Fruit fly (Drosophila melanogaster) whole organism, embryonic: ENCODE data around the gene Tom40.
A peak's percentile ranks its signal among the peaks of the same experiment; 100 is the strongest.

Experiments
- Bdp1 ChIP-seq: fragments of 200-800 bp; sonication (Bioruptor generic); optimal IDR thresholded peaks from 3 replicates; lab custom pipeline; 2016; ENCODE audit warnings: missing biosample characterization, missing genetic modification characterization
- CG10366 ChIP-seq: fragments of 200-800 bp; sonication (Bioruptor generic); IDR thresholded peaks from 2 replicates; pipeline ENCODE4 v1.3.6; 2022; ENCODE audit warnings: missing biosample characterization, missing genetic modification characterization
- CG11723 ChIP-seq: fragments of 200-800 bp; sonication (Bioruptor generic); optimal IDR thresholded peaks from 2 replicates; lab custom pipeline; 2017; ENCODE audit warnings: missing biosample characterization, mild to moderate bottlenecking, missing genetic modification characterization
- CG14014 ChIP-seq: fragments of 200-800 bp; sonication (Bioruptor generic); IDR thresholded peaks from 2 replicates; pipeline ENCODE4 v1.3.6; 2022; ENCODE audit warnings: missing biosample characterization, missing genetic modification characterization
- CG1529 ChIP-seq: fragments of 200-800 bp; sonication (Bioruptor generic); optimal IDR thresholded peaks from 3 replicates; lab custom pipeline; 2018; ENCODE audit warnings: missing biosample characterization, missing genetic modification characterization
- CG30020 ChIP-seq: fragments of 200-800 bp; optimal IDR thresholded peaks from 2 replicates; lab custom pipeline; 2019; ENCODE audit warnings: missing biosample characterization, mild to moderate bottlenecking, missing genetic modification characterization, moderate library complexity
- CG31388 ChIP-seq: fragments of 200-800 bp; sonication (Bioruptor generic); optimal IDR thresholded peaks from 2 replicates; lab custom pipeline; 2016; ENCODE audit warnings: missing biosample characterization, missing genetic modification characterization
- CG32767 ChIP-seq: fragments of 200-800 bp; sonication (Bioruptor generic); IDR thresholded peaks from 2 replicates; pipeline ENCODE4 v1.3.6; 2022; ENCODE audit warnings: missing biosample characterization, missing genetic modification characterization
- CG33557 ChIP-seq: fragments of 200-800 bp; sonication (Bioruptor generic); optimal IDR thresholded peaks from 2 replicates; lab custom pipeline; 2019; ENCODE audit warnings: missing biosample characterization, mild to moderate bottlenecking, missing genetic modification characterization, moderate library complexity
- CG3726 ChIP-seq: fragments of 200-800 bp; sonication (Bioruptor generic); IDR thresholded peaks from 3 replicates; pipeline ENCODE4, ENCODE4 v1.3.6; 2022; ENCODE audit warnings: missing biosample characterization, missing genetic modification characterization
- CG4360 ChIP-seq: fragments of 200-800 bp; sonication (Bioruptor generic); IDR thresholded peaks from 2 replicates; pipeline ENCODE4 v1.3.6; 2022; ENCODE audit warnings: missing biosample characterization, missing genetic modification characterization
- CG6254 ChIP-seq: fragments of 200-800 bp; sonication (Bioruptor generic); optimal IDR thresholded peaks from 3 replicates; lab custom pipeline; 2017; ENCODE audit warnings: mild to moderate bottlenecking, missing biosample characterization, missing genetic modification reagents, missing genetic modification characterization
- CG6272 ChIP-seq: fragments of 200-800 bp; sonication (Bioruptor generic); IDR thresholded peaks from 2 replicates; pipeline ENCODE4 v1.3.6; 2022; ENCODE audit warnings: missing biosample characterization, missing genetic modification characterization
- CG6813 ChIP-seq: fragments of 200-800 bp; sonication (Bioruptor generic); optimal IDR thresholded peaks from 2 replicates; lab custom pipeline; 2017; ENCODE audit warnings: missing biosample characterization, missing genetic modification characterization, mild to moderate bottlenecking, moderate library complexity, missing genetic modification reagents
- CG9817 ChIP-seq: fragments of 200-800 bp; sonication (Bioruptor generic); optimal IDR thresholded peaks from 2 replicates; lab custom pipeline; 2018; ENCODE audit warnings: missing biosample characterization, mild to moderate bottlenecking, missing genetic modification characterization, moderate library complexity
- Dfd ChIP-seq, 2 experiments: fragments of >200 bp; optimal IDR thresholded peaks; 2 replicates each; lab custom pipeline; 2017; ENCODE audit warnings: missing biosample characterization in 2 of 2, missing genetic modification characterization in 2 of 2
- Drgx ChIP-seq: fragments of 200-800 bp; sonication (Bioruptor generic); IDR thresholded peaks from 2 replicates; pipeline ENCODE4 v1.3.6; 2022; ENCODE audit warnings: missing biosample characterization, missing genetic modification characterization
- E2f1 ChIP-seq: fragments of 200-800 bp; sonication (Bioruptor generic); IDR thresholded peaks from 2 replicates; pipeline ENCODE4 v1.3.6; 2022; ENCODE audit warnings: missing biosample characterization, missing genetic modification characterization
- Ets65A ChIP-seq: fragments of 200-800 bp; sonication (Bioruptor generic); peaks from one replicate; lab custom pipeline; 2016; ENCODE audit warnings: missing biosample characterization, missing genetic modification characterization
- Fer1 ChIP-seq: fragments of 200-800 bp; sonication (Bioruptor generic); optimal IDR thresholded peaks from 2 replicates; lab custom pipeline; 2017; ENCODE audit warnings: missing biosample characterization, mild to moderate bottlenecking, missing genetic modification characterization
- Fer3 ChIP-seq: fragments of 200-800 bp; sonication (Bioruptor generic); optimal IDR thresholded peaks from 2 replicates; lab custom pipeline; 2018; ENCODE audit warnings: missing biosample characterization, mild to moderate bottlenecking, missing genetic modification characterization, moderate library complexity
- GATAe ChIP-seq: fragments of 200-800 bp; sonication (Bioruptor generic); conservative IDR thresholded peaks from 2 replicates; pipeline ENCODE4 v1.3.6; 2022; ENCODE audit warnings: missing biosample characterization, missing genetic modification characterization
- HLH3B ChIP-seq: fragments of 200-800 bp; sonication (Bioruptor generic); IDR thresholded peaks from 2 replicates; pipeline ENCODE4 v1.3.6; 2022; ENCODE audit warnings: missing biosample characterization, missing genetic modification characterization
- Hr3 ChIP-seq: fragments of 200-800 bp; sonication (Bioruptor generic); optimal IDR thresholded peaks from 3 replicates; lab custom pipeline; 2016; ENCODE audit warnings: missing biosample characterization, missing genetic modification characterization
- Hr78 ChIP-seq, 2 experiments: fragments of 200-800 bp in 1 of 2; fragments of >200 bp in 1 of 2; sonication (Bioruptor generic) in 1 of 2; optimal IDR thresholded peaks; 2 replicates each; lab custom pipeline; 2017 to 2019; ENCODE audit warnings: missing biosample characterization in 2 of 2, missing genetic modification characterization in 2 of 2, mild to moderate bottlenecking in 1 of 2, moderate library complexity in 1 of 2
- Opbp ChIP-seq: fragments of 200-800 bp; sonication (Bioruptor generic); IDR thresholded peaks from 3 replicates; pipeline ENCODE4 v1.3.6; 2022; ENCODE audit warnings: missing biosample characterization, missing genetic modification characterization; ENCODE audit not compliant: partially characterized antibody
- PHDP ChIP-seq: fragments of 200-800 bp; sonication (Bioruptor generic); optimal IDR thresholded peaks from 3 replicates; lab custom pipeline; 2018; ENCODE audit warnings: missing biosample characterization, mild to moderate bottlenecking, missing genetic modification characterization, moderate library complexity
- Six4 ChIP-seq: fragments of 200-800 bp; sonication (Bioruptor generic); optimal IDR thresholded peaks from 2 replicates; lab custom pipeline; 2016; ENCODE audit warnings: missing biosample characterization, missing genetic modification characterization
- Xbp1 ChIP-seq: fragments of 200-800 bp; sonication (Bioruptor generic); optimal IDR thresholded peaks from 3 replicates; lab custom pipeline; 2016; ENCODE audit warnings: missing biosample characterization, mild to moderate bottlenecking, missing genetic modification characterization
- al ChIP-seq: fragments of 200-800 bp; sonication (Bioruptor generic); IDR thresholded peaks from 2 replicates; pipeline ENCODE4 v1.3.6; 2022; ENCODE audit warnings: missing biosample characterization, missing genetic modification characterization
- ash1 ChIP-seq: fragments of 200-800 bp; sonication (Bioruptor generic); optimal IDR thresholded peaks from 2 replicates; lab custom pipeline; 2018; ENCODE audit warnings: missing biosample characterization, mild to moderate bottlenecking, missing genetic modification characterization
- bbx ChIP-seq: fragments of 200-800 bp; sonication (Bioruptor generic); IDR thresholded peaks from 2 replicates; pipeline ENCODE4 v1.3.6; 2022; ENCODE audit warnings: missing biosample characterization, missing genetic modification characterization; ENCODE audit not compliant: partially characterized antibody
- bcd ChIP-seq: fragments of 200-800 bp; sonication (Bioruptor generic); optimal IDR thresholded peaks from 2 replicates; lab custom pipeline; 2017; ENCODE audit warnings: missing biosample characterization, mild to moderate bottlenecking, missing genetic modification characterization
- chn ChIP-seq: fragments of 200-800 bp; sonication (Bioruptor generic); optimal IDR thresholded peaks from 2 replicates; lab custom pipeline; 2016; ENCODE audit warnings: missing biosample characterization, missing genetic modification characterization
- disco-r ChIP-seq: fragments of 200-800 bp; sonication (Bioruptor generic); optimal IDR thresholded peaks from 2 replicates; lab custom pipeline; 2016; ENCODE audit warnings: missing biosample characterization, missing genetic modification characterization
- hth ChIP-seq: fragments of >200 bp; optimal IDR thresholded peaks from 2 replicates; lab custom pipeline; 2017; ENCODE audit warnings: inconsistent platforms
- jing ChIP-seq: fragments of 200-800 bp; sonication (Bioruptor generic); optimal IDR thresholded peaks from 2 replicates; lab custom pipeline; 2018; ENCODE audit warnings: missing biosample characterization, mild to moderate bottlenecking, missing genetic modification characterization
- kni ChIP-seq: fragments of 200-800 bp; sonication (Bioruptor generic); optimal IDR thresholded peaks from 3 replicates; lab custom pipeline; 2017; ENCODE audit warnings: mild to moderate bottlenecking, missing biosample characterization, missing genetic modification reagents, missing genetic modification characterization
- lilli ChIP-seq: fragments of 200-800 bp; sonication (Bioruptor generic); optimal IDR thresholded peaks from 3 replicates; lab custom pipeline; 2016; ENCODE audit warnings: missing biosample characterization, missing genetic modification characterization
- luna ChIP-seq: fragments of 200-800 bp; sonication (Bioruptor generic); optimal IDR thresholded peaks from 2 replicates; lab custom pipeline; 2016; ENCODE audit warnings: missing biosample characterization, missing genetic modification characterization
- mld ChIP-seq: fragments of 200-800 bp; sonication (Bioruptor generic); IDR thresholded peaks from 3 replicates; pipeline ENCODE4 v1.3.6; 2022; ENCODE audit warnings: missing biosample characterization, missing genetic modification characterization; ENCODE audit not compliant: partially characterized antibody
- nau ChIP-seq: fragments of 200-800 bp; sonication (Bioruptor generic); optimal IDR thresholded peaks from 3 replicates; lab custom pipeline; 2017; ENCODE audit warnings: missing biosample characterization, mild to moderate bottlenecking, missing genetic modification characterization, missing genetic modification reagents
- prd ChIP-seq, 3 experiments: fragments of >200 bp in 2 of 3; fragments of 200-800 bp in 1 of 3; sonication (Bioruptor generic) in 1 of 3; optimal IDR thresholded peaks in 2 of 3; IDR thresholded peaks in 1 of 3; 2 replicates in 2 of 3; 3 replicates in 1 of 3; pipeline versions ENCODE4 v1.3.6 to Lab custom; 2017 to 2022; ENCODE audit warnings: missing biosample characterization in 1 of 3, missing genetic modification characterization in 1 of 3
- sens-2 ChIP-seq: fragments of 200-800 bp; sonication (Bioruptor generic); IDR thresholded peaks from 2 replicates; pipeline ENCODE4 v1.3.6; 2022; ENCODE audit warnings: missing biosample characterization, missing genetic modification characterization
- tap ChIP-seq: fragments of 200-800 bp; optimal IDR thresholded peaks from 3 replicates; lab custom pipeline; 2019; ENCODE audit warnings: missing biosample characterization, mild to moderate bottlenecking, missing genetic modification characterization, moderate library complexity
- tin ChIP-seq: fragments of 200-800 bp; sonication (Bioruptor generic); optimal IDR thresholded peaks from 3 replicates; lab custom pipeline; 2016; ENCODE audit warnings: missing biosample characterization, missing genetic modification characterization
- twi ChIP-seq: fragments of 200-800 bp; optimal IDR thresholded peaks from 2 replicates; lab custom pipeline; 2019; ENCODE audit warnings: missing biosample characterization, mild to moderate bottlenecking, missing genetic modification characterization, moderate library complexity
- vvl ChIP-seq: fragments of 200-800 bp; sonication (Bioruptor generic); IDR thresholded peaks from 2 replicates; pipeline ENCODE4 v1.3.6; 2022; ENCODE audit warnings: missing biosample characterization, missing genetic modification characterization
- zfh2 ChIP-seq: fragments of 200-800 bp; sonication (Bioruptor generic); optimal IDR thresholded peaks from 2 replicates; lab custom pipeline; 2016; ENCODE audit warnings: missing biosample characterization, missing genetic modification characterization

Gene Tom40

dm6 chrX:7708942-7709707, 27.6 kb upstream of the Tom40 start, which contains the start of gene CHES-1-like (continued):
- TF ChIP-seq CG6813 (GFP tag; lab: Kevin White, UChicago) (peak; percentile 87), zfh2 (GFP tag; lab: Kevin White, UChicago) (peak; percentile 87), bcd (peak; percentile 94), E2f1 (GFP tag; lab: Robert Waterston, UW) (peak; percentile 71), hth (lab: Kevin White, UChicago) (no peak), prd (optimal IDR thresholded peaks at IDR 0.05; lab: Kevin White, UChicago) (no peak), prd (GFP tag; IDR thresholded peaks at IDR 0.05; lab: Robert Waterston, UW) (peak; percentile 85), Fer3 (tag; lab: Kevin White, UChicago) (peak; percentile 70), jing (GFP tag; lab: Kevin White, UChicago) (peak; percentile 82), GATAe (GFP tag; lab: Robert Waterston, UW) (no peak), chn (peak; percentile 88), lilli (GFP tag; lab: Kevin White, UChicago) (peak; percentile 92), bbx (GFP tag; lab: Robert Waterston, UW) (no peak), Fer1 (GFP tag; lab: Kevin White, UChicago) (peak; percentile 88), ash1 (GFP tag; lab: Kevin White, UChicago) (no peak), Dfd (GFP tag; optimal IDR thresholded peaks at IDR 0.05; lab: Kevin White, UChicago) (peak in 1 of 2 experiments; percentile 68), CG6272 (GFP tag; lab: Robert Waterston, UW) (peak; percentile 52; the same call in 1 of the 2 replicates), tap (tag; lab: Kevin White, UChicago) (peak; percentile 73), Six4 (GFP tag; lab: Kevin White, UChicago) (peak; percentile 89), Xbp1 (GFP tag; lab: Kevin White, UChicago) (peak; percentile 88), Bdp1 (GFP tag; lab: Kevin White, UChicago) (peak; percentile 78), CG6254 (peak; percentile 84), CG1529 (GFP tag; lab: Kevin White, UChicago) (peak; percentile 91), CG9817 (peak; percentile 79), al (GFP tag; lab: Robert Waterston, UW) (peak; percentile 67), HLH3B (GFP tag; lab: Robert Waterston, UW) (peak; percentile 80; the same call in 1 of the 2 replicates), vvl (GFP tag; lab: Robert Waterston, UW) (peak; percentile 83), luna (GFP tag; lab: Kevin White, UChicago) (peak; percentile 67), Drgx (GFP tag; lab: Robert Waterston, UW) (peak; percentile 83), nau (GFP tag; lab: Kevin White, UChicago) (peak; percentile 91), kni (GFP tag; lab: Kevin White, UChicago) (peak; percentile 56), disco-r (peak; percentile 90), Hr78 (GFP tag; optimal IDR thresholded peaks at IDR 0.05; lab: Kevin White, UChicago) (peak in 1 of 2 experiments; percentile 91), PHDP (tag; lab: Kevin White, UChicago) (peak; percentile 85), Opbp (GFP tag; lab: Robert Waterston, UW) (no peak), twi (tag; lab: Kevin White, UChicago) (peak; percentile 67), CG31388 (peak; percentile 68), CG14014 (peak; percentile 81), CG33557 (GFP tag; lab: Kevin White, UChicago) (peak; percentile 71), CG11723 (peak; percentile 89), Ets65A (GFP tag; lab: Kevin White, UChicago) (peak; percentile 97), CG10366 (GFP tag; lab: Robert Waterston, UW) (peak; percentile 60), CG4360 (GFP tag; lab: Robert Waterston, UW) (no peak), Hr3 (GFP tag; lab: Kevin White, UChicago) (peak; percentile 90), CG3726 (peak; percentile 82; the same call in 2 of the 3 replicates), CG30020 (tag; lab: Kevin White, UChicago) (peak; percentile 68), mld (GFP tag; lab: Robert Waterston, UW) (no peak), CG32767 (GFP tag; lab: Robert Waterston, UW) (peak; percentile 76; the same call in 1 of the 2 replicates), sens-2 (no peak), tin (GFP tag; lab: Kevin White, UChicago) (peak; percentile 87)
